Worm (Caenorhabditis elegans): Measurements from ENCODE around the gene F33D4.4.

The F33D4.4 gene

DNA sequence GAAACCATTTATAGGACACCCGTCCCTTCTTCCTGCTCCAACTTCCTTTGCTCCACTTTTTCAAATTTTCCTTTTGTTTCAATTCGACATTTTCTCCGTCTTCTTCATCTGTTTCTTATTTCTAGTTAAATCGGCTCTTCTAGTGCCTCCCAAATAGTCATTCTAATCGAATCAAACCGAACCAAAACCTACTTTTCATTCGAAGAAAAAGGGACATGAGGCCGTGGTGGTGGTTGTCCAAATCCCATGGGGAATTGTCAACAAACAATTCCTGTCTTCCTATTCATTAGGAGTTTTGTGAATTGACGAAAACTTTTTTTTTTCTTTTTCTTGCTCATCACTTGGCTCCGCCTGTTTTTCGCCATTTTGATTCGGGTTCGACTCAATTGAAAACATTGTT, 29.9 kb upstream of the F33D4.4 start:
- TF ChIP-seq M03D4.4 (tag; optimal IDR thresholded peaks at IDR 0.05) (no peak), ces-1 (GFP tag; optimal IDR thresholded peaks at IDR 0.05) (peak; percentile 50)

DNA sequence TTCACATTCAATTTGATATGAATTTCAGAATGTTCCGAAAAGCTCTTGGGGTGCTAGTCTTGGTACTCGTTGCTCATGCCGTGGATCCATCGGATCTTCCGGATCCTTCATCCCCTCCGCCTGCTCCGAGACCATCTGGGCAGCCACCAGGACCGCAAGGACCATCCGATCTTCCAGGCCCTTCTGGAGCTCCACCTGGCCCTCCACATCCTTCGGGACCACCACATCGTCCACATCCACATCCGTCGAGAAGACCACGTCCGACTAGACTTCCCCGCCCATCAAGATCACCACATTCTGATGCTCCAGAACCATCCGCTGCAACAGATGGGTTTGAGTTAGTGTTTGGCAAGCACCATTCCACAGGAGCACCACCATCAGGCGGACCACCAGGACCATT, 27.9 kb upstream of the F33D4.4 start, which contains the start of gene clx-1:
clx-1 (plus strand) TSS at position 30 of the 400 bp plus-strand sequence.
- TF ChIP-seq hlh-1 (tag; optimal IDR thresholded peaks at IDR 0.05) (no peak), lsy-2 (tag; optimal IDR thresholded peaks at IDR 0.05) (no peak), nhr-76 (tag; optimal IDR thresholded peaks at IDR 0.05) (no peak), elt-3 (tag; optimal IDR thresholded peaks at IDR 0.05) (no peak)

DNA sequence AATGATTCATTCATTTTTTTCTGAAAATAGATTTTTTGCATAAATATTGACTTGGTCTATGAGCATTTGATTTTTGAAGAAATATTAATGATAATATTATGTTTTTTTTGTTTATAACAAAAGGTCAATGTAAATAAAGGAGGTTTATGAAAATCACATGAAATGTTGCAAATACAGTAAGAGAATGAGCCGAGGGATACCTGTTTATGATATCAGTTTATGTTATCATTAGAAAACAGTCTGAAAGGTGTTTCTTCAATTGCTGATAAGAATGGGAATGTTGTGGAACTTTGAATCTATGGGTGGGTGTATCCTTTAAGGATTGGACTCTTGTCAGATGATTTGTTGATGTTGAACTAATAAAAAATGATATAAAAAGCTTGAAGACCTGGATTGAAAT, 27.5 kb upstream of the F33D4.4 start:
- TF ChIP-seq sptf-1 (tag; optimal IDR thresholded peaks at IDR 0.05) (no peak), blmp-1 (tag; optimal IDR thresholded peaks at IDR 0.05) (no peak), mep-1 (tag; optimal IDR thresholded peaks at IDR 0.05) (no peak), nhr-237 (tag; optimal IDR thresholded peaks at IDR 0.05) (no peak), lin-13 (tag; optimal IDR thresholded peaks at IDR 0.05) (no peak)

DNA sequence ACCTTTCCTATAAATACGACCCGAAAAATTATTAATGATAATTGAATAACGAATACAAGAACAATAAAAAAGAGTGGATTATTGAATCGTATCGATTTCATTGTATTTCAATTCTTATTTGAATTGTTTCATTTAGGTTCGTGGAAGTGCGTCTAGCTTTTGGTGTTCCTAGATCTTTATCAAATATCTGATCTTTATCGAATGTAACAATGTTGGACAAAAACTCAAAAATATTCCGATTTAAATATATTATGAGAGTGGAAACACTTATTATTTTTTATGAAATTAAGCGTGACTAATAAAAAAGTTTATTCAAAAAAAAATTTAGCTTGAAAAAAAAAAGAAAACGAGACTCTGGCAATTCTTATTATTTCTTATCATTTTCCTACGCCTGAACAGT, 25.3 kb upstream of the F33D4.4 start, which contains the start of the genes C50F7.9 and C50F7.3:
C50F7.9 (minus strand) TSS at position 101 of the 400 bp plus-strand sequence.
C50F7.3 (plus strand) TSS at position 370 of the 400 bp plus-strand sequence.
- TF ChIP-seq unc-39 (tag; optimal IDR thresholded peaks at IDR 0.05) (no peak), lsy-2 (tag; optimal IDR thresholded peaks at IDR 0.05) (no peak)

DNA sequence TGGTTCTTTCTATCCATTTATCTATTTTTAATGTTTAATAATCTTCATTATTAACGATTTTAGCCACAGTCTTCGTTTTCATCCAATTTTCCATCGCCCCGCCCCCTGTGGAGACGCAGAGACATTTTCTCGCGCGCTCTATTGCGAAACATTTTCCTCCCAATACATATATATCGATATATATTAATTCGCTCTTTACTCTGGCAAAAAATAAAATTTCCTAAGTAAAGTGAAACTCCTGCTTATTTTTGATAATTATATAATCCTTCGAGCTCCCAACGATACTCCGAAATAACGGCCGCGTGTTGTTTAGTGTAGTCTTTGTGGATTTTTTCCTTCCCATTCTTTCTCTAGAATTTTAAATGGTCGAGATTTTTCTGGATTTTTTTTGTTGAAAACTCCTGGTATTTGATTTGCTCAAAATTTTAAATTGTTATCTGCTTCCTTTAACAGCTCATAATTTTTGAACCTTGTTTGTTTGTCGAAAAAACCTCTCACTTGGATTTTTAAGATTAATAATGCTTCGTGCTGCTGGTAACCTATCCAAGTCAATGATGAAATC, 21.8 kb upstream of the F33D4.4 start, which contains the start of gene sucg-1:
sucg-1 (plus strand) TSS at position 512 of the 562 bp plus-strand sequence.
- TF ChIP-seq flh-1 (GFP tag; optimal IDR thresholded peaks at IDR 0.05) (no peak), ham-2 (GFP tag; optimal IDR thresholded peaks at IDR 0.05) (no peak), ces-1 (GFP tag; optimal IDR thresholded peaks at IDR 0.05) (peak; percentile 2), nhr-237 (tag; optimal IDR thresholded peaks at IDR 0.05) (no peak), drap-1 (GFP tag; optimal IDR thresholded peaks at IDR 0.05) (no peak)

DNA sequence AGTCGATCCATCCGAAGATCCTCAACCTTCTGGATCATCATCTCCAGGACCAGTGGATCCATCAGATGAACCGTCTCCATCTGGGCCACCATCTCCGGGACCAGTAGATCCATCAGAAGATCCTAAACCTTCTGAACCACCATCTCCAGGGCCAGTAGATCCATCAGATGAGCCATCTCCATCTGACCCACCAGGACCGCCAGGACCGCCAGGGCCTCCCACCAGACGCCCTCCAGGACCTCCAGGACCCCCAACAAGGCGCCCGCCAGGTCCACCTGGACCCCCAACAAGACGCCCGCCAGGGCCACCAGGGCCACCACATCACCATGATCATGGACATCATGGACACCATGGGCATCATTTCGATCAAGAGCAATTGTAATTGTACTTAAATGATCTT, 20.6 kb upstream of the F33D4.4 start:
- no peak for TF ChIP-seq bed-3 (GFP tag; optimal IDR thresholded peaks at IDR 0.05)
- TF ChIP-seq ztf-11 (tag; optimal IDR thresholded peaks at IDR 0.05) = no peak
- TF ChIP-seq elt-1 (tag; optimal IDR thresholded peaks at IDR 0.05; ENCODE audit: borderline replicate concordance, insufficient read depth) = no peak
- no peak for TF ChIP-seq unc-62 (GFP tag; optimal IDR thresholded peaks at IDR 0.05)
- no peak for TF ChIP-seq hlh-1 (tag; optimal IDR thresholded peaks at IDR 0.05)
- TF ChIP-seq pha-4 (tag; optimal IDR thresholded peaks at IDR 0.05) = no peak

DNA sequence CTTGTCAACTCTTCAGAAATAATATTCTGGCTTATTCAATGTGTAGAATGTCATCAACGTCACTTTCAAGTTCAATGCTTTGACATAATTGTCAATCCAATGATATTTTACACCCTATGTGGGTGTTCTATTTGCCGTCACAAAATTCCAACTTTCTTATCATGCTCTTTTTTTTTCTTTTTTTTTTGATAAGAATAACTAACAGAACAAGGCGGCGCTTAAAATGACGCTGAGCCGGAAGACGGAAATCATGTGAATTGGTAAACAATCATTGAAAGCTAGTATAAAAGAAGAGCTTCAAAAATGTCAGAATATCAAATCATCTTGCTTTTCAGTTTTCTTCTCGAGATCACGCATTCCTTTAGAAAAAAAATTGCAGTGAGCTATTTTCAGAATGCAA, 19.6 kb upstream of the F33D4.4 start, which contains the start of gene C50F7.5:
C50F7.5 (plus strand) TSS at position 395 of the 400 bp plus-strand sequence.
- no peak for TF ChIP-seq lin-13 (tag; optimal IDR thresholded peaks at IDR 0.05)
- TF ChIP-seq mls-2 (tag; optimal IDR thresholded peaks at IDR 0.05) = no peak
- TF ChIP-seq zip-8 (tag; optimal IDR thresholded peaks at IDR 0.05) = no peak
- no peak for TF ChIP-seq snpc-4 (tag; optimal IDR thresholded peaks at IDR 0.05)
- no peak for TF ChIP-seq blmp-1 (tag; optimal IDR thresholded peaks at IDR 0.05)
- TF ChIP-seq pha-4 (tag; optimal IDR thresholded peaks at IDR 0.05) = no peak
- no peak for TF ChIP-seq nhr-237 (tag; optimal IDR thresholded peaks at IDR 0.05)
- no peak for TF ChIP-seq hlh-1 (tag; optimal IDR thresholded peaks at IDR 0.05)
- no peak for TF ChIP-seq ceh-43 (GFP tag; optimal IDR thresholded peaks at IDR 0.05)
- no peak for TF ChIP-seq nhr-12 (tag; optimal IDR thresholded peaks at IDR 0.05)
- no peak for TF ChIP-seq drap-1 (GFP tag; optimal IDR thresholded peaks at IDR 0.05)
- TF ChIP-seq unc-120 (tag; optimal IDR thresholded peaks at IDR 0.05; ENCODE audit: poor library complexity, severe bottlenecking) = no peak
- TF ChIP-seq ceh-83 (GFP tag; optimal IDR thresholded peaks at IDR 0.05) = no peak
- no peak for TF ChIP-seq elt-1 (tag; optimal IDR thresholded peaks at IDR 0.05; ENCODE audit: borderline replicate concordance, insufficient read depth)
- TF ChIP-seq tbx-8 (GFP tag; optimal IDR thresholded peaks at IDR 0.05) = no peak
- TF ChIP-seq nhr-28 (tag; optimal IDR thresholded peaks at IDR 0.05) = no peak
- TF ChIP-seq cnd-1 (tag; optimal IDR thresholded peaks at IDR 0.05) = no peak
- TF ChIP-seq mep-1 (tag; optimal IDR thresholded peaks at IDR 0.05) = no peak
- no peak for TF ChIP-seq flh-1 (GFP tag; optimal IDR thresholded peaks at IDR 0.05)
- TF ChIP-seq elt-3 (tag; optimal IDR thresholded peaks at IDR 0.05) = no peak

Measured in whole organism, mixed stage, embryonic.